Fruit fly (Drosophila melanogaster): Measurements from ENCODE around the gene CG15814.

DNA sequence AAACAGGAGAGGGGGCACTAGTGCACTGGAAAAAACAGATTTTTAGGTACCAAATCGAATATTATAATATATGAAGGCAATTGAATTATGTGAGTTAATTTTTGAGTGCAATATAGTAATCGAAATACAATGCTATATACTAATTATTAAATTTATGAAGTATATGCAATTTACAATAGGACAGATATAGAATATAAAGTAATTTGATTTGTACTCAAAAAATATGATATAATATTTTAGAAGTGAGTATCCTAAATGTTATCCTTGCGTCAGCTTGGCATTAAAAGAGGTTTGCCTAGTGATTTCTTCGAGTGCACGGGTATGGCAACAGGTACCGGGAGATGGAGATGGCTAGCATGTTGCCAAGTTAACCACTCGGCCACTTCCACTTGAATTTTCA, 43.2 kb downstream of the CG15814 start:
- TF ChIP-seq CG8478 (optimal IDR thresholded peaks at IDR 0.05) (no peak), CTCF (optimal IDR thresholded peaks at IDR 0.05) (no peak)
